Fruit fly (Drosophila melanogaster): Measurements from ENCODE around the gene RnrL.

The RnrL gene

DNA sequence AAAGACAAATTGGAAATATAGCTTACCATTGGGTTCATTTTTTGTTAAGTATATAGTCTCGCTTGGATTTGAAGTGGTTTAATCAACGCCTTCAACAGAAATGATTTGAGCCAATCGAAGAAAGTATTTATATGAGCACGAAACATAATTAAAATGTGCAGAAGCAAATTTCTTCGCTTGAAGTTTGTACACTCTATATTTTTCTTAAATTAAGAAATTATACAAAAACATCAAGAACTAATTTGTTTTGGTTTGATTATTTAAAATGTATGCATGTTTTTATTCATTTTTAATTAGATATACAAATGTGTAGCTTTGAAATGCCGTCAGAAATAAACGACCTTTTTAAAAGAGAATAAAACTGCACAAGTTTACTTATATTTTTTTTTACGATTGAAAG, 25.8 kb downstream of the RnrL start, which contains the start of gene CG13138:
Gene CG13138, minus strand, starts transcription at position 101 of the 400 bp plus-strand sequence.
- TF ChIP-seq lz (GFP tag; optimal IDR thresholded peaks at IDR 0.05) (no peak), Eip78C (GFP tag) (peak; percentile 42)

DNA sequence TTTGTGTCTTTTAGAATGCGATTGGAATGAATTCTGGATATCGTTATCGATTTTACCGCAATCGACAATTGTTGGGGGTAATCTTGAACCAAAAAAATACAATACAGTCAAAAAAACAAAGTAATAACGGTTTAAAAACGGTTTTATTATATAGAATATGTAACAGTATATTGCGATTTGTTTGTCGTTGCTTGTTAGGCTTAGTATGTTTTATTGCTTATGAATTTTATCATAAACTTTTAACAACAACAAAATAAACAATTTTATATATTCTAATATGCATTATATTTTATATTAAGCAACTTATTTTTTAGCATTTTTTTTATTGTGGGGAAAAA, 28.0 kb downstream of the RnrL start, which contains the start of gene CYLD:
Gene CYLD, minus strand, starts transcription at position 38 of the 338 bp plus-strand sequence.
- TF ChIP-seq Ets96B (tag; optimal IDR thresholded peaks at IDR 0.05) (peak; percentile 67), Sox15 (GFP tag; optimal IDR thresholded peaks at IDR 0.05) (peak; percentile 13), Blimp-1 (GFP tag; optimal IDR thresholded peaks at IDR 0.05) (no peak), CG16779 (tag; optimal IDR thresholded peaks at IDR 0.05) (no peak), CG15336 (GFP tag; IDR thresholded peaks at IDR 0.05) (peak; percentile 85), salr (GFP tag; optimal IDR thresholded peaks at IDR 0.05) (peak in 1 of 2 experiments; percentile 22), Ets21C (GFP tag; optimal IDR thresholded peaks at IDR 0.05) (peak; percentile 18), Eip78C (GFP tag) (peak; percentile 86), Lpt (GFP tag; optimal IDR thresholded peaks at IDR 0.05) (peak; percentile 35), cyc (GFP tag; optimal IDR thresholded peaks at IDR 0.05) (peak; percentile 57), Eip93F (GFP tag; optimal IDR thresholded peaks at IDR 0.05) (no peak), Met (GFP tag; optimal IDR thresholded peaks at IDR 0.05) (peak; percentile 62), CG10669 (GFP tag; optimal IDR thresholded peaks at IDR 0.05) (peak; percentile 25), Hr4 (GFP tag; optimal IDR thresholded peaks at IDR 0.05) (peak; percentile 61), CG8319 (GFP tag; optimal IDR thresholded peaks at IDR 0.05) (no peak), CG3032 (tag; optimal IDR thresholded peaks at IDR 0.05) (peak; percentile 70), CG31627 (GFP tag; optimal IDR thresholded peaks at IDR 0.05) (peak; percentile 39), ss (GFP tag; optimal IDR thresholded peaks at IDR 0.05) (no peak), CG6792 (GFP tag; optimal IDR thresholded peaks at IDR 0.05) (peak; percentile 51), Eip75B (GFP tag; optimal IDR thresholded peaks at IDR 0.05) (peak; percentile 50), achi (GFP tag; optimal IDR thresholded peaks at IDR 0.05) (peak; percentile 75), eg (GFP tag; IDR thresholded peaks at IDR 0.05) (no peak), Sox14 (GFP tag; optimal IDR thresholded peaks at IDR 0.05) (peak; percentile 41), CG6276 (GFP tag; optimal IDR thresholded peaks at IDR 0.05) (no peak), acj6 (GFP tag; optimal IDR thresholded peaks at IDR 0.05) (peak; percentile 60), vri (GFP tag; optimal IDR thresholded peaks at IDR 0.05) (no peak), CG8119 (GFP tag; IDR thresholded peaks at IDR 0.05) (peak; percentile 71; the same call in 2 of the 3 replicates), lz (GFP tag; optimal IDR thresholded peaks at IDR 0.05) (peak; percentile 47), pdm3 (GFP tag; optimal IDR thresholded peaks at IDR 0.05) (no peak), OdsH (GFP tag; optimal IDR thresholded peaks at IDR 0.05) (peak; percentile 74), Hr39 (GFP tag; optimal IDR thresholded peaks at IDR 0.05) (no peak), CG10631 (GFP tag; optimal IDR thresholded peaks at IDR 0.05) (peak; percentile 62), CG8632 (GFP tag; optimal IDR thresholded peaks at IDR 0.05) (peak; percentile 62), CG9139 (GFP tag; optimal IDR thresholded peaks at IDR 0.05) (no peak), dac (GFP tag; optimal IDR thresholded peaks at IDR 0.05) (no peak), topi (GFP tag; optimal IDR thresholded peaks at IDR 0.05) (peak; percentile 50), fd59A (GFP tag; optimal IDR thresholded peaks at IDR 0.05) (no peak), CG11762 (GFP tag; optimal IDR thresholded peaks at IDR 0.05; ENCODE audit: insufficient read depth) (peak; percentile 36), esn (GFP tag; optimal IDR thresholded peaks at IDR 0.05) (peak; percentile 75)

DNA sequence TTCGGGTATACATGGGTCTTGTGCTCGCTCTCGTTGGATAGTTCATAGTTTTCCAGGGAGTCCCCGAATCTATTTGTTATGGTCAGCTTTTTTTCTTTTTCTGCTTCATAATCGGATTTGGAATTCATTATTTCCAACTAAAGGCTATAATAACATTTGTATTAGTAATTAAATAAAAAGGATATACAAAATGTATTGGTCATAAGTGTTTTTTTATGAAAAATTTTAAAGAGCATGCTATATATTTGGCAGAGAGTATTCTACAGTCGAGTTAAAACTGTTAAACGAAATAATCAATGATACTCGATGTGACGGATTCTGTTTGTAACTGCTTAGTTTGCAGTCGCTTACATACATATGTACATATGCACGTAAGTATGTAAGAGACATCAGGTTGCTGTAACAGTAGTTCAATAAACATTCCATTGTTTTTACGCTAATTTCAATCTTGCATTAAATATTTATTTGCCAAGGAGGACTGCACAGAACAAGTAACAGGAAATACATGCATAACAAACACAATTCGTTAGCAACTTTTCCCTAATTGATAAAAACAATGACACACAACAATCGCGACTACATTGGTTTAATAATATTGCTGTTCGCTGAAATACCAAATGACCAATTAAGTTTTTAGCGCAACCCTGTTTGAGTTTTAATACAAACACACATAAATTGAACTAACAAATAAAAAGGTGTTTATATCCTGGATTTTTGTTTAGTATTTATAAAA, 28.5 kb downstream of the RnrL start:
- TF ChIP-seq CG7368 (GFP tag; optimal IDR thresholded peaks at IDR 0.05) (no peak), salr (GFP tag; optimal IDR thresholded peaks at IDR 0.05) (no peak), Sox102F (GFP tag; optimal IDR thresholded peaks at IDR 0.05) (no peak), Sox15 (GFP tag; optimal IDR thresholded peaks at IDR 0.05) (no peak), CG9139 (GFP tag; optimal IDR thresholded peaks at IDR 0.05) (no peak), Sox14 (GFP tag; optimal IDR thresholded peaks at IDR 0.05) (no peak), pdm3 (GFP tag; optimal IDR thresholded peaks at IDR 0.05) (no peak), CG11762 (GFP tag; optimal IDR thresholded peaks at IDR 0.05; ENCODE audit: insufficient read depth) (no peak), vri (GFP tag; optimal IDR thresholded peaks at IDR 0.05) (no peak), Eip78C (GFP tag) (peak; percentile 78), CG10631 (GFP tag; optimal IDR thresholded peaks at IDR 0.05) (peak; percentile 10), OdsH (GFP tag; optimal IDR thresholded peaks at IDR 0.05) (peak; percentile 17), Met (GFP tag; optimal IDR thresholded peaks at IDR 0.05) (peak; percentile 36), CG6792 (GFP tag; optimal IDR thresholded peaks at IDR 0.05) (no peak), CG15336 (GFP tag; IDR thresholded peaks at IDR 0.05) (peak; percentile 21; the same call in 1 of the 2 replicates), Blimp-1 (GFP tag; optimal IDR thresholded peaks at IDR 0.05) (no peak), CG3919 (GFP tag; optimal IDR thresholded peaks at IDR 0.05) (no peak), lz (GFP tag; optimal IDR thresholded peaks at IDR 0.05) (peak; percentile 4), Smox (GFP tag; optimal IDR thresholded peaks at IDR 0.05) (no peak), CG3032 (tag; optimal IDR thresholded peaks at IDR 0.05) (no peak), Lpt (GFP tag; optimal IDR thresholded peaks at IDR 0.05) (no peak), CG11294 (GFP tag; IDR thresholded peaks at IDR 0.05) (no peak), CG16779 (tag; optimal IDR thresholded peaks at IDR 0.05) (no peak), CG6808 (GFP tag; optimal IDR thresholded peaks at IDR 0.05) (no peak), Hr39 (GFP tag; optimal IDR thresholded peaks at IDR 0.05) (peak; percentile 2)
